Worm (Caenorhabditis elegans): Measurements from ENCODE around the gene unc-26.

ce11 chrIV:13261778-13262177, 10.5 kb downstream of the unc-26 start:
- TF ChIP-seq aptf-2 (GFP tag; conservative IDR thresholded peaks at IDR 0.05), result no peak
- no peak for TF ChIP-seq snpc-4 (GFP tag; optimal IDR thresholded peaks at IDR 0.05)
- no peak for TF ChIP-seq snpc-4 (tag; optimal IDR thresholded peaks at IDR 0.05)
- no peak for TF ChIP-seq hlh-12 (tag; optimal IDR thresholded peaks at IDR 0.05)
- TF ChIP-seq ZK185.1 (tag; optimal IDR thresholded peaks at IDR 0.05; ENCODE audit: poor library complexity, severe bottlenecking), result no peak
- TF ChIP-seq C17E4.6 (GFP tag; IDR thresholded peaks at IDR 0.05), result no peak
- TF ChIP-seq hrde-1 (tag; optimal IDR thresholded peaks at IDR 0.05; ENCODE audit: borderline replicate concordance), result no peak
- TF ChIP-seq hlh-26 (GFP tag; conservative IDR thresholded peaks at IDR 0.05), result no peak
- TF ChIP-seq pha-4 (tag; optimal IDR thresholded peaks at IDR 0.05), result no peak
- TF ChIP-seq ztf-18 (tag; optimal IDR thresholded peaks at IDR 0.05), result no peak
- TF ChIP-seq unc-130 (GFP tag; optimal IDR thresholded peaks at IDR 0.05), result no peak
- no peak for TF ChIP-seq Y95B8A.8 (GFP tag; IDR thresholded peaks at IDR 0.05)
- TF ChIP-seq nhr-90 (tag; optimal IDR thresholded peaks at IDR 0.05), result no peak
